Worm (Caenorhabditis elegans) whole organism, L3 larva: ENCODE data around the gene W02A2.12.

Source experiments
- ama-1 ChIP-seq: fragments of 150-350 bp; optimal IDR thresholded peaks from 2 replicates; lab custom pipeline; 2018
- ceh-82 ChIP-seq: fragments of 150-350 bp; optimal IDR thresholded peaks from 2 replicates; lab custom pipeline; 2014; ENCODE audit warnings: missing biosample characterization, missing genetic modification characterization
- skn-1 ChIP-seq: fragments of 150-350 bp; optimal IDR thresholded peaks from 2 replicates; lab custom pipeline; 2014; ENCODE audit warnings: missing biosample characterization, missing genetic modification characterization

DNA sequence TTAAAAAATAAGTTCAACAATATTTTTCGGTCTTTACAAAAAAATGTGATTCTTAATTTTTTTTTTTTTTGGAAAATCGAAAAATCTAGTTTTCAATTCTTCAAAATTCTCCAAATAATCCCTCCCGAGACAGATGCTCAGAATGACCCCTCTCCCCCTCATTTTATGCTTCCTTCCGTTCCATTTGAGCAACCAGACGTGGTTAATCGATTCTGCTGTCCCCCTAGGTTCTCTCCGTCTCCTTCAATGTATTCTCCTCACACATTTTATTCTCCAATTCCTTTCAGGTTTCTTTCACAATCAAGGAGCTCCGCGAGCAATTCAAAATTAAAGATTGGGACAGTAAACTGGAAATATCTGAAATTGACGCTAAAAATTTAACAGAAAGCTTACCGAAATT lies 26.3 kb upstream of the W02A2.12 start:
- no peak for TF ChIP-seq skn-1
- TF ChIP-seq ama-1 (lab: Kevin White, UChicago) = no peak
- TF ChIP-seq ceh-82 (tag; lab: Kevin White, UChicago) = no peak
